Fruit fly (Drosophila melanogaster) Kc167 (cell line): ENCODE results near the gene Ir8a.

Experiments
- Myc ChIP-seq: fragments of >200 bp; optimal IDR thresholded peaks from 2 replicates; lab custom pipeline; 2017; ENCODE audit warnings: missing external identifiers
- Sin3A ChIP-seq: fragments of >200 bp; optimal IDR thresholded peaks from 2 replicates; lab custom pipeline; 2018; ENCODE audit warnings: missing external identifiers
- h ChIP-seq: fragments of >200 bp; optimal IDR thresholded peaks from 3 replicates; lab custom pipeline; 2018; ENCODE audit warnings: missing external identifiers
- insv ChIP-seq: fragments of >200 bp; optimal IDR thresholded peaks from 3 replicates; lab custom pipeline; 2018; ENCODE audit warnings: missing external identifiers
- psq ChIP-seq: fragments of >200 bp; optimal IDR thresholded peaks from 2 replicates; lab custom pipeline; 2017; ENCODE audit warnings: missing external identifiers
- ttk ChIP-seq: sonication (Bioruptor generic); optimal IDR thresholded peaks from 2 replicates; lab custom pipeline; 2017; ENCODE audit warnings: missing external identifiers

The Ir8a gene

DNA sequence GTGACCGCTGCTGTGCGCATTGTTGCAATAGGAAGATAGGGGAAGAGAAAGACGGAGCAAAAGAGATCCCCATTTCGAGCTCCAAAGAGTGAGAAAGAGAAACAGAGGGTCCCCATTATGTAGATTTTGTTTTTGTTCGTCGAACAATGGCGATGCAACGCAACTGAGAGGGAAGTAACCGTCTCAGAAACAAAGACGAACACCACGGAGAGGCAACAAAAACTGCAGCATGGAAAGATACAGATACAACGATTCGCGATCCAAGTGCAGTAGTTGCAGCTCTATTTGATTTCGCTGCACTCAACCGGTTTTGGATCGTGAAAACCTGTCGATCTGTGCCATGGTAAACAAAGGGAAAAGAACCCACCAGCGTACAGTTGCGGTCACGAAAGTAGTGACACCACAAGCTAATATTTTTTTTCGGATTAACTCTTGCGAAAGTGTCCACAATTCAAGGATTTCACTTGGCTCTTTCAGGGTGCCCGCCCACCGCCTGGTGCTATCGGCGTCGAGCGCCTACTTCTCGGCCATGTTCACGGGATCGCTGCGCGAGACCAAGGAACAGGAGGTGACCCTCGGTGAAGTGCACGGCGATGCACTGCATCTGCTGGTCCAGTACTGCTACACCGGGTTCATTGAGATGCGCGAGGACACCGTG is 15.8 kb upstream of the Ir8a start:
- TF ChIP-seq h (lab: Kevin White, UChicago) (no peak), insv (lab: Kevin White, UChicago) (no peak), Sin3A (lab: Kevin White, UChicago) (no peak), psq (lab: Kevin White, UChicago) (no peak), Myc (lab: Kevin White, UChicago) (no peak), ttk (lab: Kevin White, UChicago) (no peak)

DNA sequence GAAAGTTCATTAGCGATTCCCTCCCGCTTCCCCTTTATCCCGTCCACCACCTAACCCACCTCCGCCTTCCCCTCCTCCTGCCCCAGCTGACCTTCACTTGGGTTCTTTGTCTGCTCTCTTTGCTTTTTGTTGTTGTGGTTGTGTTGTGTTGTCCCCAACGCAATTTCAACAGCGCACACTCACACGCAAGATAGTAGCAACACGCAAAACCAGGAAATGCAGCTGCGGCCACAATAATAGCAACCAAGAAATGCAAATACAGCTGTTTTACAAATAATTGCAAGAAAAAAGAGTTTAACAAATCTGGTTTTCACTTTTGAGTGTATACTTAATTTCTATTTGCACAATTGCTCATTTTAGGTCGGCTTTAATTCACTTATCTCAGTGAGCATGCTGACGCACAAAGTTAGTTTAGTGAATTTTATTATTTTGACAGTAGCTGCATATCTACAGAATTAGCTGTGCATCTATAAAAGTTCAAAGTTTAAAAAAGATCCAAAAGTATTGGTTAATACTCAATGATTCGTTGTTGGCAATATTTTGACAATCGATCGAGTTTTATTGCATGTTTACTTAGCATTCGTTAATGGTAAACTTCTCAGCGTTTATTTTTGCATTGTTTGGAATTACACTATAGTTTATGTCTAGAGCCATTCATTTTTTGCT is 15.0 kb upstream of the Ir8a start:
- TF ChIP-seq Myc (lab: Kevin White, UChicago): no peak
- TF ChIP-seq Sin3A (lab: Kevin White, UChicago): no peak
- TF ChIP-seq insv (lab: Kevin White, UChicago): no peak
- TF ChIP-seq psq (lab: Kevin White, UChicago): no peak
- TF ChIP-seq h (lab: Kevin White, UChicago): no peak
- no peak for TF ChIP-seq ttk (lab: Kevin White, UChicago)

DNA sequence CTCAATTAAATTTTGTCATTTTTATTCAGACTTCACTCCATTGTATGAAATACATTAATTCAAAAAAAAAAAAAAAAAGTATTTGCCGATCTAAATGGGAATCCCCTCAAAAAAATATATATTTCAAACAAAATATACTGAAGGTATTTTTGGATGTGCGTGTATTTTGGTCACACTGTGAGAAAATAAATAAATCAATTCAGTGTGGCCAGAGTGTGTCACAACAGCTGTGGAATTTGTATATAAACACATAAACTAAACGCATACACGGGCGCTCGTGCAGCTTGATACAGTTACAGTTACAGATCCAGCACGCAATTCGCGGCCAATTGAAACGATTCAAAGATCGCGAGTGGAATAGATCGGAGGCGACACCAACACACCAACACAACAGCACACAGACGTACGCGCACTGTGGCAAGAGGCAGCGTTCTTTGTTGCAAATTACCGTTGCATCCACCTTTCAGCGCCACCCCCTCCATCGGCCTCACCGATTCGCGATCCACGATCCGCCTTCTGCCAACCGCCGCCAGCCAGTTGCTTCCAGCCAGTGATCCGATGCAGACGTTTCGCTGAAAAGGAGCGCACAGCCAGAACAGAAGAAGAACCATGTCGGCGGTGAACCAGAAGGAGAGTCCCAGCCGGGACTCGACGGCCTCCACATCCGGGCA is 13.9 kb upstream of the Ir8a start, which contains the start of gene CG17754:
TSS of gene CG17754 (plus strand) at position 260 of the 671 bp plus-strand sequence.
- TF ChIP-seq insv (lab: Kevin White, UChicago): no peak
- no peak for TF ChIP-seq Myc (lab: Kevin White, UChicago)

- TF ChIP-seq ttk (lab: Kevin White, UChicago) (no peak), h (lab: Kevin White, UChicago) (no peak), Myc (lab: Kevin White, UChicago) (no peak), insv (lab: Kevin White, UChicago) (no peak), psq (lab: Kevin White, UChicago) (no peak), Sin3A (lab: Kevin White, UChicago) (no peak)
These were observed 11.7 kb upstream of the Ir8a start for dm6 chrX:9248040-9248439.

- TF ChIP-seq Myc (lab: Kevin White, UChicago): no peak
- no peak for TF ChIP-seq psq (lab: Kevin White, UChicago)
- no peak for TF ChIP-seq ttk (lab: Kevin White, UChicago)
- no peak for TF ChIP-seq insv (lab: Kevin White, UChicago)
- no peak for TF ChIP-seq Sin3A (lab: Kevin White, UChicago)
- TF ChIP-seq h (lab: Kevin White, UChicago): no peak
These were observed 10.9 kb upstream of the Ir8a start, which contains the start of the genes amx and Dsor1 for dm6 chrX:9247171-9247783. TSS of gene amx (minus strand) at chrX:9247336. TSS of gene Dsor1 (plus strand) at chrX:9247342.

- no peak for TF ChIP-seq psq (lab: Kevin White, UChicago)
- TF ChIP-seq Myc (lab: Kevin White, UChicago): no peak
- no peak for TF ChIP-seq Sin3A (lab: Kevin White, UChicago)
- TF ChIP-seq h (lab: Kevin White, UChicago): no peak
- TF ChIP-seq ttk (lab: Kevin White, UChicago): no peak
- TF ChIP-seq insv (lab: Kevin White, UChicago): no peak
These were observed 7.1 kb upstream of the Ir8a start, which contains the start of the genes mxc and Larp7 for dm6 chrX:9243417-9243884. TSS of gene mxc (minus strand) at chrX:9243467. TSS of gene Larp7 (plus strand) at chrX:9243817.

dm6 chrX:9232199-9232598 is 4.2 kb downstream of the Ir8a start, which contains the start of gene CG12121:
TSS of gene CG12121 (minus strand) at chrX:9232378.
- TF ChIP-seq ttk (lab: Kevin White, UChicago) (no peak), Myc (lab: Kevin White, UChicago) (no peak), insv (lab: Kevin White, UChicago) (no peak), psq (lab: Kevin White, UChicago) (no peak), Sin3A (lab: Kevin White, UChicago) (no peak)

DNA sequence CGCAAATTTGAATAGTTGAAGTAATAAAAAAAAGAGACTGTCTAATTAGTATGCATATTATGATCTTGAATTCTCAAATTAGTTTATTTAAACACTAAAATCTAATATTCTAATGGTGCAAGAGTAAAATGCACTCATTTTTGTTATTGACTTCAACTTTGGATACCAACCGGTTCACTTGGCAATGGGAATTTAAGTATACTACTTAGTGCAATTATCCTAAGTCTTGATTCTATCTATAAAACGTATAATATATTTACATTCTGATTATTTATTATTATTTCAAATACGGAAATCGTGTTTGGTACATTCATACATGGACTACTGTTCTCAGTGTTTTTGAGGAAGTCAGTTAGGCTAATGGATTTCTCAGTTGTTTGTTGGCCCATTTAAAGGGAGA is 9.5 kb downstream of the Ir8a start, which contains the start of gene Gr8a:
TSS of gene Gr8a (plus strand) at position 301 of the 400 bp plus-strand sequence.
- TF ChIP-seq Sin3A (lab: Kevin White, UChicago) (no peak), insv (lab: Kevin White, UChicago) (no peak), psq (lab: Kevin White, UChicago) (no peak), Myc (lab: Kevin White, UChicago) (no peak), ttk (lab: Kevin White, UChicago) (no peak), h (lab: Kevin White, UChicago) (no peak)

dm6 chrX:9225137-9225536 is 11.2 kb downstream of the Ir8a start, which contains the start of gene CG15370:
TSS of gene CG15370 (plus strand) at chrX:9225437.
- TF ChIP-seq h (lab: Kevin White, UChicago) (no peak), Sin3A (lab: Kevin White, UChicago) (no peak), insv (lab: Kevin White, UChicago) (no peak), psq (lab: Kevin White, UChicago) (no peak), Myc (lab: Kevin White, UChicago) (no peak), ttk (lab: Kevin White, UChicago) (no peak)

- TF ChIP-seq Myc (lab: Kevin White, UChicago) (no peak), psq (lab: Kevin White, UChicago) (no peak), Sin3A (lab: Kevin White, UChicago) (no peak), insv (lab: Kevin White, UChicago) (no peak), h (lab: Kevin White, UChicago) (no peak), ttk (lab: Kevin White, UChicago) (no peak)
These were observed 12.0 kb downstream of the Ir8a start for dm6 chrX:9224423-9224822.
